Fruit fly (Drosophila melanogaster) whole organism, adult: Measurements from ENCODE around the gene CG9018.

Experiments used
- CG11617 ChIP-seq: fragments of 200-800 bp; sonication (Bioruptor generic); optimal IDR thresholded peaks from 2 replicates; lab custom pipeline; 2017; ENCODE audit warnings: mild to moderate bottlenecking, missing biosample characterization, missing genetic modification reagents, missing genetic modification characterization
- CG12768 ChIP-seq: fragments of 200-800 bp; sonication (Bioruptor generic); optimal IDR thresholded peaks from 2 replicates; lab custom pipeline; 2017; ENCODE audit warnings: missing biosample characterization, missing genetic modification characterization, mild to moderate bottlenecking, moderate library complexity, missing genetic modification reagents
- CG33017 ChIP-seq: fragments of 200-800 bp; sonication (Bioruptor generic); optimal IDR thresholded peaks from 2 replicates; lab custom pipeline; 2018; ENCODE audit warnings: missing biosample characterization, mild to moderate bottlenecking, missing genetic modification characterization, moderate library complexity
- CG5204 ChIP-seq: fragments of 200-800 bp; sonication (Bioruptor generic); optimal IDR thresholded peaks from 2 replicates; lab custom pipeline; 2016; ENCODE audit warnings: missing biosample characterization, missing genetic modification characterization
- CG7101 ChIP-seq: fragments of 200-800 bp; sonication (Bioruptor generic); optimal IDR thresholded peaks from 2 replicates; lab custom pipeline; 2018; ENCODE audit warnings: missing biosample characterization, mild to moderate bottlenecking, missing genetic modification characterization, moderate library complexity
- Crg-1 ChIP-seq: fragments of 200-800 bp; sonication (Bioruptor generic); optimal IDR thresholded peaks from 2 replicates; lab custom pipeline; 2016; ENCODE audit warnings: missing biosample characterization, missing genetic modification characterization
- Hr96 ChIP-seq: fragments of 200-800 bp; sonication (Bioruptor generic); optimal IDR thresholded peaks from 2 replicates; lab custom pipeline; 2016; ENCODE audit warnings: missing biosample characterization, missing genetic modification characterization
- cnc ChIP-seq, 2 experiments: fragments of >200 bp; optimal IDR thresholded peaks; 2 replicates each; lab custom pipeline; 2017
- kay ChIP-seq: fragments of 200-800 bp; sonication (Bioruptor generic); peaks from one replicate; lab custom pipeline; 2016; ENCODE audit warnings: missing biosample characterization, missing genetic modification characterization, borderline replicate concordance
- pad ChIP-seq: fragments of 200-800 bp; sonication (Bioruptor generic); optimal IDR thresholded peaks from 3 replicates; lab custom pipeline; 2017; ENCODE audit warnings: missing biosample characterization, missing genetic modification characterization, mild to moderate bottlenecking, moderate library complexity, missing genetic modification reagents
- tj ChIP-seq: fragments of 200-800 bp; sonication (Bioruptor generic); optimal IDR thresholded peaks from 3 replicates; lab custom pipeline; 2017; ENCODE audit warnings: missing biosample characterization, mild to moderate bottlenecking, missing genetic modification characterization, moderate library complexity
- toe ChIP-seq: fragments of 200-800 bp; sonication (Bioruptor generic); optimal IDR thresholded peaks from 2 replicates; lab custom pipeline; 2016; ENCODE audit warnings: missing biosample characterization, missing genetic modification characterization

dm6 chr3L:2272669-2273068, 35.8 kb upstream of the CG9018 start, which contains the start of gene yellow-g:
- no peak for TF ChIP-seq Crg-1
- no peak for TF ChIP-seq cnc (optimal IDR thresholded peaks at IDR 0.05; lab: Kevin White, UChicago)
- no peak for TF ChIP-seq tj (GFP tag; lab: Kevin White, UChicago)
- TF ChIP-seq CG7101 (tag; lab: Kevin White, UChicago), result no peak
- no peak for TF ChIP-seq Hr96 (GFP tag; lab: Kevin White, UChicago)
- no peak for TF ChIP-seq pad (GFP tag; lab: Kevin White, UChicago)
- no peak for TF ChIP-seq CG5204 (GFP tag; lab: Kevin White, UChicago)
- TF ChIP-seq CG12768 (GFP tag; lab: Kevin White, UChicago), result no peak
- TF ChIP-seq kay, result no peak
- TF ChIP-seq toe, result no peak
- no peak for TF ChIP-seq CG11617
- no peak for TF ChIP-seq CG33017 (tag; lab: Kevin White, UChicago)
